Fruit fly (Drosophila melanogaster): Measurements from ENCODE around the gene fbl.

fbl gene

DNA sequence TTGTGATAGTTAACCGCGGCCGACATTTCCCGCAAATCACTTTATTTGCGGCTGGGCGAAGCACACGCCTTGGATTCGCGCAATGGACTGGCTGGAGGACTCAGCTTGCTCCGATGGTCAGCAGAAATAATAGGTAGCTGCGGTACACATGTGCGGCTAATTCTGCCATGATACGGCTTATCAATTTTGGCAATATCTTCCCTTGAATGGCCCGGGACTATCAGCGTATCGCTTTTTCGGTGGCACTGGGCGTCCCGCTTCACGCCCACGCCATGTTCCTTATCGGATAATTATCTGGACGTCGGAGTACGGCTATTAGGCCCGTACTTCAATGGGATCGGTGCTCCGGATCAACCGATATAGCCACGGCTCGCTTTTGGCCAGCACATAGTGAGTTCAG, 18.2 kb upstream of the fbl start:
- TF ChIP-seq CG8159 (tag; optimal IDR thresholded peaks at IDR 0.05) (no peak), D1 (tag; optimal IDR thresholded peaks at IDR 0.05) (no peak), Ets98B (GFP tag; IDR thresholded peaks at IDR 0.05) (no peak), CG4496 (GFP tag; IDR thresholded peaks at IDR 0.05) (no peak), Snoo (tag; optimal IDR thresholded peaks at IDR 0.05) (no peak), CG15710 (tag; optimal IDR thresholded peaks at IDR 0.05) (no peak), rn (GFP tag; IDR thresholded peaks at IDR 0.05) (no peak), CG17806 (tag; optimal IDR thresholded peaks at IDR 0.05) (no peak), CG9948 (tag; optimal IDR thresholded peaks at IDR 0.05) (no peak), CG12605 (GFP tag; IDR thresholded peaks at IDR 0.05) (no peak), fd96Ca (GFP tag; IDR thresholded peaks at IDR 0.05) (no peak), EcR (GFP tag; optimal IDR thresholded peaks at IDR 0.05) (no peak), CG8301 (tag; optimal IDR thresholded peaks at IDR 0.05) (no peak), CG13204 (GFP tag; optimal IDR thresholded peaks at IDR 0.05) (no peak), CG34367 (tag; optimal IDR thresholded peaks at IDR 0.05) (no peak), gl (tag; optimal IDR thresholded peaks at IDR 0.05) (no peak), Pif1A (GFP tag; optimal IDR thresholded peaks at IDR 0.05) (no peak)

DNA sequence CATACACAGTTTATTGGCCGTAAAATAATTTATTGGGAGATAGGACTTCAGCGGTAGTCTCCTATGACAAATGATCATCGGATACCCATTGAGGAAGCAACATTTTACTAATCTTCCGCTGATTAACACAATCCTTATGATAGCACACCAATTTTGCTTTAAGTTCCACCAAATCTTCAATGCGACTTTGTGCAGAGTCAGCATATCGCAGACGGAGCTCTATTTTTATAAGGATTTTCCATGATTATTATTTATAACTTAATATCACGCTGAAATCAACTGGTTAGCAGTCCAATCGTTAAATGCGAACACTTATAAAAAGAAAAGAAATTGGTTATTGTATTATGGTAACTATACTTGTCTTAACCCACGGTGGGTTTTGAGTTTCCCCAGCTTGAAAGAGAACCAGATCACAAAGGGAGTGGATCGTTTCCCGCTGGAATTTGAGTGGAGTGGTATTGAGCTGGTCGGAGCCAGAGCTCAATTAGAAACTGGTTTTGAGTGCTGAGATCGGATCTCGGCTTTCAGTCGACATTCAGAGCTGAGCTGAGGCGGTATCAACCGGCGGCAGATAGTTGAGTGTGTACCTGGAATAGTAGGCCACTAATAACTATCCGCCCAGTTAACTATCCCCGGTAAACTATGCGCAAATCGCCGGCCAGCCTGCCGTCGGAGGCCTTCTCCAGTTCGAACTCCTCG, 17.4 kb upstream of the fbl start, which contains the start of the genes Toll-9 and in:
Gene Toll-9, minus strand, starts transcription at position 51 of the 699 bp plus-strand sequence.
Gene in, plus strand, starts transcription at position 525 of the 699 bp plus-strand sequence.
- no peak for TF ChIP-seq gl (tag; optimal IDR thresholded peaks at IDR 0.05)
- TF ChIP-seq EcR (GFP tag; optimal IDR thresholded peaks at IDR 0.05) = no peak
- TF ChIP-seq Pif1B (GFP tag; optimal IDR thresholded peaks at IDR 0.05) = no peak
- TF ChIP-seq CG34367 (tag; optimal IDR thresholded peaks at IDR 0.05) = no peak
- no peak for TF ChIP-seq Pif1A (GFP tag; optimal IDR thresholded peaks at IDR 0.05)
- TF ChIP-seq CG15710 (tag; optimal IDR thresholded peaks at IDR 0.05) = no peak
- no peak for TF ChIP-seq CG13204 (GFP tag; optimal IDR thresholded peaks at IDR 0.05)
- no peak for TF ChIP-seq CG8159 (tag; optimal IDR thresholded peaks at IDR 0.05)
- no peak for TF ChIP-seq CG17806 (tag; optimal IDR thresholded peaks at IDR 0.05)
- no peak for TF ChIP-seq fd96Ca (GFP tag; IDR thresholded peaks at IDR 0.05)
- TF ChIP-seq CG8301 (tag; optimal IDR thresholded peaks at IDR 0.05) = no peak
- no peak for TF ChIP-seq CG9948 (tag; optimal IDR thresholded peaks at IDR 0.05)
- TF ChIP-seq CG14655 (GFP tag; optimal IDR thresholded peaks at IDR 0.05) = no peak

DNA sequence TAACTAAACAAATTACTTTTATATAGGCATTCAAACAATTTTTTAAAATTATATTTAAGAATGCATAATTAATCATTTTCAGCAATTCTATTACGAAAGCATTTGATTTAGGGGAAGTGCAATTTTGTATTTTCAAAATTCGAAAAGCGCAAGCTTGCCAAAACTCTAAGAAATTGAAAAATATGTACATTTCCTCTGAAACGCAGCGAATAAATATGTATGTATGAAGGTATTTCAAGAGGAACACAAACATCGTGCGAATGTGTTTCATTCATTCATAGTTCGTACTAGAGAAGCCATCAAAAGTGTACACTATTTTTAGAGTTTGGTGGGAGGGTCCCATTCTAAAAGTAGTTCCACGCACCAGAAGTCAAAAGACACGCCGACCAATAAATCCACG, 14.2 kb upstream of the fbl start, which contains the start of gene CG13247:
Gene CG13247, plus strand, starts transcription at position 301 of the 400 bp plus-strand sequence.
- TF ChIP-seq gl (tag; optimal IDR thresholded peaks at IDR 0.05) (no peak), rn (GFP tag; IDR thresholded peaks at IDR 0.05) (no peak), CG17806 (tag; optimal IDR thresholded peaks at IDR 0.05) (no peak), D1 (tag; optimal IDR thresholded peaks at IDR 0.05) (no peak), CG32121 (GFP tag; IDR thresholded peaks at IDR 0.05) (no peak), CG14655 (GFP tag; optimal IDR thresholded peaks at IDR 0.05) (no peak), Pif1A (GFP tag; optimal IDR thresholded peaks at IDR 0.05) (no peak), Pif1B (GFP tag; optimal IDR thresholded peaks at IDR 0.05) (no peak), CG8301 (tag; optimal IDR thresholded peaks at IDR 0.05) (no peak)

DNA sequence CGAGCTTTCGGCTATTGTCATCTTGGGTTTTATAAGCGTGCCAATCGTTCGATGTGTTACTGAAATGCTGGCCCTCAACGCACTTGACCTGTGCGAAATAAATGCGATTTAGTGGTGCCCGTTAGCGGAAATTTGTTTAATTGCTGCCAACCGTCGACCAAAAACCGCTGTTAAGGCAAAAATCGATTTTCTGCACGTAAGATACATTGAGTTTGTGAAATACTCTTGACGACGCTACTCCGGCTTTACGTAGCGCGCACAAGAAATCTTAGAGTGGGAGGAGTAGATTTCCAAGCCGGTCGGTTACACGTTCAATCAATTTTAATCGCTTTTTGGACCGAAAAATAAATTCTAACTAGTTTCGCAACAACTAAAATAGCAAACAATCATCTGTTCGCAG, 8.8 kb upstream of the fbl start:
- no peak for TF ChIP-seq CG34367 (tag; optimal IDR thresholded peaks at IDR 0.05)
- no peak for TF ChIP-seq D1 (tag; optimal IDR thresholded peaks at IDR 0.05)
- TF ChIP-seq Ets98B (GFP tag; IDR thresholded peaks at IDR 0.05) = no peak
- no peak for TF ChIP-seq Pif1B (GFP tag; optimal IDR thresholded peaks at IDR 0.05)
- no peak for TF ChIP-seq Pif1A (GFP tag; optimal IDR thresholded peaks at IDR 0.05)
- TF ChIP-seq fd96Ca (GFP tag; IDR thresholded peaks at IDR 0.05) = no peak
- TF ChIP-seq CG9948 (tag; optimal IDR thresholded peaks at IDR 0.05) = no peak
- no peak for TF ChIP-seq CG4496 (GFP tag; IDR thresholded peaks at IDR 0.05)
- no peak for TF ChIP-seq CG8301 (tag; optimal IDR thresholded peaks at IDR 0.05)
- TF ChIP-seq EcR (GFP tag; optimal IDR thresholded peaks at IDR 0.05) = no peak
- no peak for TF ChIP-seq CG14655 (GFP tag; optimal IDR thresholded peaks at IDR 0.05)
- no peak for TF ChIP-seq CG10348 (GFP tag; IDR thresholded peaks at IDR 0.05)

DNA sequence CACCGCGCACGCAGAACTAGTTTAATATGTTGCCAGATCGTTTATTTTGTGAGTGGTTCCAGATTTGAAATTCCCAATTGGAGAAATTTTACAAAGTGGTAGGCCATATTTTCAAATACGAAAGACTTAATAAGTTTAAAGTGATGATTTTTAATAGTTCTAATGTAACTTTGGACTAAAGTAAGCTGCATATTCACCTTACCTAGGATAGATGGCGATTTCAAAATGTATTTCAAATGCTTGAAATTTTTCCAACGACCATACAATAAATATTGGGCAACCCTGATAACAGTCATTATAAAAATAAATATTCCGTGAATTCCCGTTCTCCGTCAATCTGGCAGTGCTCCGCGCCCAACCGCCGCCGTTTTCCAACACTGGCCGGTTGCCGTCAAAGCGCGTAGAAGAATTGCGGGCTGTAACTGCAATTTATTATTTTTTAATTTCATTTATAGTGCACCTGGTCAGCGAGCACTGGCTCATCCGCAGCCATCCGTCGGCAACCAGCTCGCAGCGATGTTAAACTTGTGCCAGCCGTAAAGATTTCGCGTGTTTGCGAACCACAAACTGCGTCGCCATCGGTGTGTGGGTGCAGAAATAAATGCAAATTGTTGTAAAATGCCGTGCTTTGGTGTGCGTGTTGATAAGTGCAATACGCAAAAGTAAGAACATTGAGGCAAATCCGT, 8.2 kb upstream of the fbl start, which contains the start of the genes Ide and RhoBTB:
Gene Ide, minus strand, starts transcription at position 19 of the 686 bp plus-strand sequence.
Gene RhoBTB, plus strand, starts transcription at position 365 of the 686 bp plus-strand sequence.
- TF ChIP-seq CG34367 (tag; optimal IDR thresholded peaks at IDR 0.05) (peak; percentile 65), CG15710 (tag; optimal IDR thresholded peaks at IDR 0.05) (peak; percentile 80), CG10348 (GFP tag; IDR thresholded peaks at IDR 0.05) (peak; percentile 83), D1 (tag; optimal IDR thresholded peaks at IDR 0.05) (no peak), CG8159 (tag; optimal IDR thresholded peaks at IDR 0.05) (peak; percentile 75), Pif1A (GFP tag; optimal IDR thresholded peaks at IDR 0.05) (no peak), fd96Ca (GFP tag; IDR thresholded peaks at IDR 0.05) (peak; percentile 14; the same call in 1 of the 3 replicates), Snoo (tag; optimal IDR thresholded peaks at IDR 0.05) (peak; percentile 71), EcR (GFP tag; optimal IDR thresholded peaks at IDR 0.05) (no peak), CG4496 (GFP tag; IDR thresholded peaks at IDR 0.05) (peak; percentile 74; the same call in 2 of the 3 replicates), Ets98B (GFP tag; IDR thresholded peaks at IDR 0.05) (peak; percentile 42; the same call in 1 of the 2 replicates), CG8301 (tag; optimal IDR thresholded peaks at IDR 0.05) (peak; percentile 66), CG32121 (GFP tag; IDR thresholded peaks at IDR 0.05) (peak; percentile 58), CG12605 (GFP tag; IDR thresholded peaks at IDR 0.05) (0 out of 2 replicates have a peak, but pooled peaks have one; percentile 22), CG17806 (tag; optimal IDR thresholded peaks at IDR 0.05) (peak; percentile 67), rn (GFP tag; IDR thresholded peaks at IDR 0.05) (peak; percentile 32; the same call in 1 of the 2 replicates), Pif1B (GFP tag; optimal IDR thresholded peaks at IDR 0.05) (no peak), CG9948 (tag; optimal IDR thresholded peaks at IDR 0.05) (peak; percentile 68)

All from whole organism, pupa.